Fruit fly (Drosophila melanogaster): ENCODE measurements around the gene CG8745.

The CG8745 gene

dm6 chr3L:13866780-13867179 lies at the start of gene CG8745 (continued):
- TF ChIP-seq CG17361 (GFP tag; IDR thresholded peaks at IDR 0.05) (no peak), Blimp-1 (GFP tag; optimal IDR thresholded peaks at IDR 0.05) (no peak), Eip74EF (GFP tag; optimal IDR thresholded peaks at IDR 0.05) (no peak), Doc2 (GFP tag; IDR thresholded peaks at IDR 0.05) (no peak), CG14667 (GFP tag; IDR thresholded peaks at IDR 0.05) (no peak), cato (GFP tag; optimal IDR thresholded peaks at IDR 0.05; ENCODE audit: borderline replicate concordance) (no peak), CG8765 (GFP tag; IDR thresholded peaks at IDR 0.05) (no peak), HLH4C (GFP tag; IDR thresholded peaks at IDR 0.05; ENCODE audit: partially characterized antibody) (peak; percentile 74), ATbp (GFP tag; optimal IDR thresholded peaks at IDR 0.05) (no peak), CG3726 (GFP tag; IDR thresholded peaks at IDR 0.05) (no peak), CG33557 (GFP tag; optimal IDR thresholded peaks at IDR 0.05) (no peak), CG16815 (GFP tag; optimal IDR thresholded peaks at IDR 0.05) (no peak), Awh (GFP tag; IDR thresholded peaks at IDR 0.05) (no peak), toy (GFP tag; IDR thresholded peaks at IDR 0.05) (no peak), CG18599 (GFP tag; optimal IDR thresholded peaks at IDR 0.05) (no peak), CG13296 (GFP tag; optimal IDR thresholded peaks at IDR 0.05) (no peak), Bgb (GFP tag; IDR thresholded peaks at IDR 0.05; ENCODE audit: partially characterized antibody) (peak; percentile 78), Camta (GFP tag; optimal IDR thresholded peaks at IDR 0.05) (no peak), Meics (GFP tag; optimal IDR thresholded peaks at IDR 0.05) (no peak), CG4282 (GFP tag; optimal IDR thresholded peaks at IDR 0.05) (no peak), Dll (GFP tag; IDR thresholded peaks at IDR 0.05; ENCODE audit: partially characterized antibody) (peak; percentile 76), zen2 (GFP tag; IDR thresholded peaks at IDR 0.05; ENCODE audit: partially characterized antibody) (peak; percentile 57; the same call in 1 of the 3 replicates), repo (GFP tag; optimal IDR thresholded peaks at IDR 0.05) (no peak), CG10654 (GFP tag; optimal IDR thresholded peaks at IDR 0.05) (no peak), CG7928 (GFP tag; optimal IDR thresholded peaks at IDR 0.05) (no peak), Hmx (GFP tag; optimal IDR thresholded peaks at IDR 0.05) (no peak), CG17568 (GFP tag; optimal IDR thresholded peaks at IDR 0.05) (no peak), gem (tag; optimal IDR thresholded peaks at IDR 0.05) (no peak), stc (GFP tag; IDR thresholded peaks at IDR 0.05) (no peak), amos (GFP tag; IDR thresholded peaks at IDR 0.05; ENCODE audit: partially characterized antibody) (peak; percentile 77), gsb (GFP tag; IDR thresholded peaks at IDR 0.05) (no peak), gfzf (GFP tag; optimal IDR thresholded peaks at IDR 0.05) (no peak), cg (GFP tag; optimal IDR thresholded peaks at IDR 0.05) (peak; percentile 23), fd3F (GFP tag; optimal IDR thresholded peaks at IDR 0.05) (no peak), Sox100B (GFP tag; optimal IDR thresholded peaks at IDR 0.05) (no peak), CG16779 (GFP tag; IDR thresholded peaks at IDR 0.05) (no peak), HLH3B (GFP tag; IDR thresholded peaks at IDR 0.05) (no peak), CG17829 (tag; optimal IDR thresholded peaks at IDR 0.05) (no peak), sens-2 (GFP tag; IDR thresholded peaks at IDR 0.05) (no peak), chinmo (GFP tag; IDR thresholded peaks at IDR 0.05; ENCODE audit: partially characterized antibody) (peak; percentile 81; the same call in 1 of the 4 replicates), D19A (tag; optimal IDR thresholded peaks at IDR 0.05) (no peak), bbx (GFP tag; IDR thresholded peaks at IDR 0.05; ENCODE audit: partially characterized antibody) (peak; percentile 76), ro (GFP tag; IDR thresholded peaks at IDR 0.05) (no peak), Hmr (GFP tag; optimal IDR thresholded peaks at IDR 0.05) (no peak), CG17612 (GFP tag; IDR thresholded peaks at IDR 0.05) (no peak), D19B (GFP tag; optimal IDR thresholded peaks at IDR 0.05) (no peak), Gsc (GFP tag; IDR thresholded peaks at IDR 0.05) (no peak), scrt (GFP tag; optimal IDR thresholded peaks at IDR 0.05) (no peak), NC2β (GFP tag; optimal IDR thresholded peaks at IDR 0.05) (no peak), kah (GFP tag; optimal IDR thresholded peaks at IDR 0.05) (no peak)

All from whole organism, embryonic.